Fruit fly (Drosophila melanogaster) whole organism, adult: Measurements from ENCODE around the gene Sema1a.

Experiments
- CG14711 ChIP-seq: fragments of 200-800 bp; sonication (Bioruptor generic); optimal IDR thresholded peaks from 2 replicates; lab custom pipeline; 2018; ENCODE audit warnings: missing biosample characterization, mild to moderate bottlenecking, missing genetic modification characterization, moderate library complexity
- CG7045 ChIP-seq: fragments of 200-800 bp; sonication (Bioruptor generic); optimal IDR thresholded peaks from 2 replicates; lab custom pipeline; 2017; ENCODE audit warnings: missing biosample characterization, mild to moderate bottlenecking, missing genetic modification characterization
- Crg-1 ChIP-seq: fragments of 200-800 bp; sonication (Bioruptor generic); optimal IDR thresholded peaks from 2 replicates; lab custom pipeline; 2016; ENCODE audit warnings: missing biosample characterization, missing genetic modification characterization
- Hr96 ChIP-seq: fragments of 200-800 bp; sonication (Bioruptor generic); optimal IDR thresholded peaks from 2 replicates; lab custom pipeline; 2016; ENCODE audit warnings: missing biosample characterization, missing genetic modification characterization
- bab1 ChIP-seq: fragments of 200-800 bp; sonication (Bioruptor generic); optimal IDR thresholded peaks from 3 replicates; lab custom pipeline; 2019; ENCODE audit warnings: missing biosample characterization, mild to moderate bottlenecking, missing genetic modification characterization, moderate library complexity
- cnc ChIP-seq, 2 experiments: fragments of >200 bp; optimal IDR thresholded peaks; 2 replicates each; lab custom pipeline; 2017
- kay ChIP-seq: fragments of 200-800 bp; sonication (Bioruptor generic); peaks from one replicate; lab custom pipeline; 2016; ENCODE audit warnings: missing biosample characterization, missing genetic modification characterization, borderline replicate concordance
- tj ChIP-seq: fragments of 200-800 bp; sonication (Bioruptor generic); optimal IDR thresholded peaks from 3 replicates; lab custom pipeline; 2017; ENCODE audit warnings: missing biosample characterization, mild to moderate bottlenecking, missing genetic modification characterization, moderate library complexity
- toe ChIP-seq: fragments of 200-800 bp; sonication (Bioruptor generic); optimal IDR thresholded peaks from 2 replicates; lab custom pipeline; 2016; ENCODE audit warnings: missing biosample characterization, missing genetic modification characterization

DNA sequence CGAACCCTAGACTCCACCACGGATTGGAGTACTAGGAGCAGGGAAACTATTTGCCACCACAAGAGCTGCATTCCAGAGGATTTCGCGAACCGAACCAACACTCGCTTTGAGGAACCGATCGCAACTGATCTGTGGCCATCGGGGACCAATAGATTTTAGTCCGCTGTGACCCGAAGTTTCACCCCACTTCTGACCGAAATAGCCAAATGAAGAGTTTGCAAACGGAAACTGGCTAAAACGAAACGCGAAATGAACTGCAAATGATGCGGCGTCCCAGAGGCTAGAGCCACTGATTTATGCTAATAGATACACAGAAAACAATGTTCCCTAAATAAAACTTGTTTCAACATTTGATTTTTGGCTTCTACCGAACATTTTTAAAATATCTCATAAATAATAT lies 137.8 kb downstream of the Sema1a start, which contains the start of gene CG9287:
- no peak for TF ChIP-seq cnc (optimal IDR thresholded peaks at IDR 0.05; lab: Kevin White, UChicago)
- TF ChIP-seq toe (GFP tag; lab: Kevin White, UChicago): no peak
- TF ChIP-seq tj: no peak
- no peak for TF ChIP-seq Hr96
- TF ChIP-seq Crg-1 (GFP tag; lab: Kevin White, UChicago): no peak
- no peak for TF ChIP-seq CG7045 (GFP tag; lab: Kevin White, UChicago)
- no peak for TF ChIP-seq bab1
- TF ChIP-seq kay (GFP tag; lab: Kevin White, UChicago): peak; percentile 28
- TF ChIP-seq CG14711 (tag; lab: Kevin White, UChicago): no peak
